Fruit fly (Drosophila melanogaster): ENCODE measurements around the gene CG34175.

CG34175 gene

DNA sequence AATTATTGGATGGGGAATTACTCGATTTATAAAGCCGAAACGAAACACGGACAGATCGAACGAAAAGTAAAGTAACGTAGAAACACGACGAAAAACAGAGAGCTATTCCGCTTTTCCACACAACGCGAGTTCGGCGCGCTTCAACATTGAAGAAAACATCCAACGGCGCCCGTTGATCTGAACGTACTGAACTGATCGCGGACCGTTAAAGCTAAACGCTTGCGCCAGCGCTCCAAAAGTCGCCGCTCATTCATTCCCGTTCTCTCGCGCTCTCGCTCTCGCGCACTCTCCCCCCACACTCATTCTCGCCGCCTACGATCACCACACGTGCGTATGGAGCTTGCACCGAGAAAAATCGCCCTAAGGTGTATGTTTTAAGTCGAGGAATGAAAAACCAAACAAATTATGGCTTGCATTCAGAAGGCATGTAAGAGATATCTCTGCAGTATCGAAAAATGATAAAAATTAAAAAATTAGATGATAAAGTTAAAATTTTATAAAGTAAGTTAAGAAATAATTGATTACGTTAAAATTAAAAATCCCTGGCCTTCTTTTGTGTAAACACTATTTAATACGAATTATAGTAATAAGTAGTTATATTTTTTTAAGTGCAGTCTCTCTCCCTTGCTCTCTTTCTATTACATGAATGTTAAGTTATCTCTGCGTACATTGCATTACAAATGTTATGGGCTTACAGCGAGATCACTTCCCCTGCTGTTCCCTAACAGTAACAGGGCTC is 43.0 kb upstream of the CG34175 start, which contains the start of gene E23 (continued):
- TF ChIP-seq CG1603 (tag; optimal IDR thresholded peaks at IDR 0.05), result peak; percentile 88
- peak; percentile 95 for TF ChIP-seq chm (GFP tag; IDR thresholded peaks at IDR 0.05)
- peak; percentile 98 for TF ChIP-seq D19A (tag; optimal IDR thresholded peaks at IDR 0.05)
- peak; percentile 98 for TF ChIP-seq Six4 (GFP tag; optimal IDR thresholded peaks at IDR 0.05)
- peak; percentile 96 for TF ChIP-seq CG4854 (GFP tag; optimal IDR thresholded peaks at IDR 0.05)
- peak; percentile 95 for TF ChIP-seq sd (tag; optimal IDR thresholded peaks at IDR 0.05)
- TF ChIP-seq Sry-β (GFP tag; optimal IDR thresholded peaks at IDR 0.05), result peak; percentile 75
- TF ChIP-seq danr (GFP tag; IDR thresholded peaks at IDR 0.05), result peak; percentile 97
- TF ChIP-seq B-H2 (GFP tag; optimal IDR thresholded peaks at IDR 0.05), result peak; percentile 95
- TF ChIP-seq zf30C (GFP tag; optimal IDR thresholded peaks at IDR 0.05), result peak; percentile 99
- TF ChIP-seq gcm (GFP tag; optimal IDR thresholded peaks at IDR 0.05), result peak; percentile 99
- peak; percentile 98 for TF ChIP-seq salm (tag; optimal IDR thresholded peaks at IDR 0.05)
- TF ChIP-seq Doc3 (GFP tag; IDR thresholded peaks at IDR 0.05; ENCODE audit: partially characterized antibody), result no peak
- TF ChIP-seq Mrtf (GFP tag; IDR thresholded peaks at IDR 0.05), result peak; percentile 96
- peak; percentile 99 for TF ChIP-seq CG10979 (tag; optimal IDR thresholded peaks at IDR 0.05)
- TF ChIP-seq trem (tag; optimal IDR thresholded peaks at IDR 0.05), result peak; percentile 97
- no peak; the same call in 2 of the 3 replicates for TF ChIP-seq knrl (GFP tag; IDR thresholded peaks at IDR 0.05; ENCODE audit: partially characterized antibody)
- peak; percentile 40 for TF ChIP-seq pfk (GFP tag; optimal IDR thresholded peaks at IDR 0.05)
- TF ChIP-seq scrt (GFP tag; optimal IDR thresholded peaks at IDR 0.05), result peak; percentile 96
- peak; percentile 99 for TF ChIP-seq HHEX (GFP tag; optimal IDR thresholded peaks at IDR 0.05)
- TF ChIP-seq gsb-n (tag; optimal IDR thresholded peaks at IDR 0.05), result peak; percentile 99
- TF ChIP-seq CG7372 (GFP tag; IDR thresholded peaks at IDR 0.05), result peak; percentile 98
- TF ChIP-seq CG43689 (GFP tag; IDR thresholded peaks at IDR 0.05), result peak; percentile 96
- TF ChIP-seq CG3281 (GFP tag; optimal IDR thresholded peaks at IDR 0.05), result peak; percentile 98
- TF ChIP-seq dysf (GFP tag; IDR thresholded peaks at IDR 0.05), result peak; percentile 99
- TF ChIP-seq E2f2 (GFP tag; IDR thresholded peaks at IDR 0.05), result peak; percentile 87
- TF ChIP-seq luna (GFP tag; optimal IDR thresholded peaks at IDR 0.05), result peak; percentile 80
- no peak for TF ChIP-seq CG6791 (GFP tag; IDR thresholded peaks at IDR 0.05; ENCODE audit: partially characterized antibody)
- peak; percentile 92 for TF ChIP-seq CG8281 (tag; optimal IDR thresholded peaks at IDR 0.05)
- peak; percentile 98 for TF ChIP-seq slbo (GFP tag; IDR thresholded peaks at IDR 0.05)
- no peak for TF ChIP-seq br (optimal IDR thresholded peaks at IDR 0.05)
- TF ChIP-seq Scr (GFP tag; IDR thresholded peaks at IDR 0.05; ENCODE audit: partially characterized antibody), result no peak
- TF ChIP-seq BtbVII (GFP tag; optimal IDR thresholded peaks at IDR 0.05), result peak; percentile 98
- peak; percentile 93 for TF ChIP-seq bab2 (GFP tag; optimal IDR thresholded peaks at IDR 0.05)
- peak; percentile 99 for TF ChIP-seq Ets65A (GFP tag)
- no peak for TF ChIP-seq pan (optimal IDR thresholded peaks at IDR 0.05)
- peak in 1 of 2 experiments; percentile 98 for TF ChIP-seq pan (GFP tag; optimal IDR thresholded peaks at IDR 0.05 in 1 of 2, IDR thresholded peaks at IDR 0.05 in 1 of 2)
- peak; percentile 98 for TF ChIP-seq CG12942 (GFP tag; optimal IDR thresholded peaks at IDR 0.05)
- peak; percentile 98 for TF ChIP-seq CG17568 (GFP tag; optimal IDR thresholded peaks at IDR 0.05)
- peak; percentile 31 for TF ChIP-seq cg (GFP tag; optimal IDR thresholded peaks at IDR 0.05)
- peak; percentile 94 for TF ChIP-seq CG7786 (GFP tag; optimal IDR thresholded peaks at IDR 0.05)
- TF ChIP-seq Taf1 (GFP tag; IDR thresholded peaks at IDR 0.05), result peak; percentile 92
- peak; percentile 99 for TF ChIP-seq CG18619 (GFP tag; optimal IDR thresholded peaks at IDR 0.05)
- TF ChIP-seq cad (GFP tag; optimal IDR thresholded peaks at IDR 0.05), result no peak
- peak; percentile 93 for TF ChIP-seq maf-S (GFP tag; optimal IDR thresholded peaks at IDR 0.05)
- peak; percentile 100 for TF ChIP-seq CG8924 (tag; optimal IDR thresholded peaks at IDR 0.05)
- TF ChIP-seq amos (GFP tag; IDR thresholded peaks at IDR 0.05; ENCODE audit: partially characterized antibody), result peak; percentile 58; the same call in 1 of the 2 replicates
- TF ChIP-seq Hr3 (GFP tag; optimal IDR thresholded peaks at IDR 0.05), result peak; percentile 99
- TF ChIP-seq B-H1 (GFP tag; IDR thresholded peaks at IDR 0.05), result peak; percentile 96
- TF ChIP-seq CG4424 (GFP tag; optimal IDR thresholded peaks at IDR 0.05), result peak; percentile 99
